Fruit fly (Drosophila melanogaster) whole organism, embryonic: ENCODE results near the gene CG44158.

Experiments
- ATbp ChIP-seq: fragments of 200-800 bp; sonication (Bioruptor generic); optimal IDR thresholded peaks from 2 replicates; lab custom pipeline; 2017; ENCODE audit warnings: missing biosample characterization, mild to moderate bottlenecking, missing genetic modification characterization, missing genetic modification reagents
- Atf6 ChIP-seq: fragments of 200-800 bp; sonication (Bioruptor generic); IDR thresholded peaks from 2 replicates; pipeline ENCODE4 v1.3.6; 2022; ENCODE audit warnings: missing biosample characterization, missing genetic modification characterization
- Bteb2 ChIP-seq: fragments of 200-800 bp; sonication (Bioruptor generic); optimal IDR thresholded peaks from 2 replicates; lab custom pipeline; 2016; ENCODE audit warnings: missing biosample characterization, missing genetic modification characterization
- CG10959 ChIP-seq: fragments of 200-800 bp; sonication (Bioruptor generic); IDR thresholded peaks from 2 replicates; pipeline ENCODE4 v1.3.6; 2022; ENCODE audit warnings: missing biosample characterization, missing genetic modification characterization
- CG12104 ChIP-seq: fragments of 200-800 bp; sonication (Bioruptor generic); optimal IDR thresholded peaks from 3 replicates; lab custom pipeline; 2016; ENCODE audit warnings: missing biosample characterization, missing genetic modification characterization
- CG14050 ChIP-seq: fragments of 200-800 bp; sonication (Bioruptor generic); IDR thresholded peaks from 3 replicates; pipeline ENCODE4 v1.3.6; 2022; ENCODE audit warnings: missing biosample characterization, missing genetic modification characterization
- CG17385 ChIP-seq: fragments of 200-800 bp; sonication (Bioruptor generic); optimal IDR thresholded peaks from 3 replicates; lab custom pipeline; 2018; ENCODE audit warnings: missing biosample characterization, mild to moderate bottlenecking, missing genetic modification characterization
- CG18619 ChIP-seq: fragments of 200-800 bp; sonication (Bioruptor generic); optimal IDR thresholded peaks from 3 replicates; lab custom pipeline; 2017; ENCODE audit warnings: missing biosample characterization, mild to moderate bottlenecking, missing genetic modification characterization
- CG32532 ChIP-seq: fragments of 200-800 bp; sonication (Bioruptor generic); IDR thresholded peaks from 2 replicates; pipeline ENCODE4 v1.3.6; 2022; ENCODE audit warnings: missing biosample characterization, missing genetic modification characterization
- CG34224 ChIP-seq: fragments of 200-800 bp; sonication (Bioruptor generic); IDR thresholded peaks from 3 replicates; pipeline ENCODE4 v1.3.6; 2022; ENCODE audit warnings: missing biosample characterization, missing genetic modification characterization; ENCODE audit not compliant: partially characterized antibody
- CG3847 ChIP-seq: fragments of 200-800 bp; sonication (Bioruptor generic); IDR thresholded peaks from 2 replicates; pipeline ENCODE4 v1.3.6; 2022; ENCODE audit warnings: missing biosample characterization, missing genetic modification characterization
- CG42726 ChIP-seq: fragments of 200-800 bp; sonication (Bioruptor generic); IDR thresholded peaks from 2 replicates; pipeline ENCODE4 v1.3.6; 2022; ENCODE audit warnings: missing biosample characterization, missing genetic modification characterization; ENCODE audit not compliant: partially characterized antibody
- CG4820 ChIP-seq: fragments of 200-800 bp; sonication (Bioruptor generic); optimal IDR thresholded peaks from 3 replicates; lab custom pipeline; 2016; ENCODE audit warnings: missing biosample characterization, missing genetic modification characterization
- CG6254 ChIP-seq: fragments of 200-800 bp; sonication (Bioruptor generic); optimal IDR thresholded peaks from 3 replicates; lab custom pipeline; 2017; ENCODE audit warnings: mild to moderate bottlenecking, missing biosample characterization, missing genetic modification reagents, missing genetic modification characterization
- CG7556 ChIP-seq: fragments of 200-800 bp; sonication (Bioruptor generic); optimal IDR thresholded peaks from 2 replicates; lab custom pipeline; 2017; ENCODE audit warnings: missing biosample characterization, mild to moderate bottlenecking, missing genetic modification characterization
- CG7839 ChIP-seq: fragments of 200-800 bp; sonication (Bioruptor generic); optimal IDR thresholded peaks from 3 replicates; lab custom pipeline; 2018; ENCODE audit warnings: missing biosample characterization, mild to moderate bottlenecking, missing genetic modification characterization, moderate library complexity
- D19B ChIP-seq: fragments of 200-800 bp; sonication (Bioruptor generic); optimal IDR thresholded peaks from 2 replicates; lab custom pipeline; 2017; ENCODE audit warnings: missing biosample characterization, mild to moderate bottlenecking, missing genetic modification characterization
- Drgx ChIP-seq: fragments of 200-800 bp; sonication (Bioruptor generic); IDR thresholded peaks from 2 replicates; pipeline ENCODE4 v1.3.6; 2022; ENCODE audit warnings: missing biosample characterization, missing genetic modification characterization
- GATAe ChIP-seq: fragments of 200-800 bp; sonication (Bioruptor generic); conservative IDR thresholded peaks from 2 replicates; pipeline ENCODE4 v1.3.6; 2022; ENCODE audit warnings: missing biosample characterization, missing genetic modification characterization
- H15 ChIP-seq: fragments of 200-800 bp; sonication (Bioruptor generic); IDR thresholded peaks from 3 replicates; pipeline ENCODE4 v1.3.6; 2022; ENCODE audit warnings: missing biosample characterization, missing genetic modification characterization
- Hr3 ChIP-seq: fragments of 200-800 bp; sonication (Bioruptor generic); optimal IDR thresholded peaks from 3 replicates; lab custom pipeline; 2016; ENCODE audit warnings: missing biosample characterization, missing genetic modification characterization
- Jarid2 ChIP-seq: fragments of 200-800 bp; sonication (Bioruptor generic); optimal IDR thresholded peaks from 3 replicates; lab custom pipeline; 2017; ENCODE audit warnings: mild to moderate bottlenecking, missing biosample characterization, missing genetic modification reagents, missing genetic modification characterization
- Lhr ChIP-seq: fragments of 200-800 bp; sonication (Bioruptor generic); optimal IDR thresholded peaks from 3 replicates; lab custom pipeline; 2017; ENCODE audit warnings: mild to moderate bottlenecking, missing biosample characterization, missing genetic modification reagents, missing genetic modification characterization
- NK7.1 ChIP-seq: fragments of 200-800 bp; sonication (Bioruptor generic); optimal IDR thresholded peaks from 3 replicates; lab custom pipeline; 2016; ENCODE audit warnings: missing biosample characterization, missing genetic modification characterization
- Oli ChIP-seq: fragments of 200-800 bp; sonication (Bioruptor generic); optimal IDR thresholded peaks from 2 replicates; lab custom pipeline; 2018; ENCODE audit warnings: missing biosample characterization, mild to moderate bottlenecking, missing genetic modification characterization, moderate library complexity
- Pdp1 ChIP-seq, 2 experiments: fragments of 200-800 bp; sonication (Bioruptor generic); optimal IDR thresholded peaks; 3 replicates each; lab custom pipeline; 2016; ENCODE audit warnings: missing biosample characterization in 2 of 2, missing genetic modification characterization in 2 of 2, mild to moderate bottlenecking in 1 of 2, moderate library complexity in 1 of 2
- Rx ChIP-seq: fragments of 200-800 bp; sonication (Bioruptor generic); IDR thresholded peaks from 2 replicates; pipeline ENCODE4 v1.3.6; 2022; ENCODE audit warnings: missing biosample characterization, missing genetic modification characterization
- Scr ChIP-seq: fragments of 200-800 bp; sonication (Bioruptor generic); IDR thresholded peaks from 2 replicates; pipeline ENCODE4 v1.3.6; 2022; ENCODE audit warnings: missing biosample characterization, missing genetic modification characterization; ENCODE audit not compliant: partially characterized antibody
- ac ChIP-seq: fragments of 200-800 bp; sonication (Bioruptor generic); optimal IDR thresholded peaks from 3 replicates; lab custom pipeline; 2017; ENCODE audit warnings: missing biosample characterization, mild to moderate bottlenecking, missing genetic modification characterization
- ato ChIP-seq: fragments of 200-800 bp; sonication (Bioruptor generic); IDR thresholded peaks from 2 replicates; pipeline ENCODE4 v1.3.6; 2022; ENCODE audit warnings: missing biosample characterization, missing genetic modification characterization; ENCODE audit not compliant: partially characterized antibody
- bab2 ChIP-seq: fragments of 200-800 bp; sonication (Bioruptor generic); optimal IDR thresholded peaks from 2 replicates; lab custom pipeline; 2016; ENCODE audit warnings: missing biosample characterization, missing genetic modification characterization
- bbx ChIP-seq: fragments of 200-800 bp; sonication (Bioruptor generic); IDR thresholded peaks from 2 replicates; pipeline ENCODE4 v1.3.6; 2022; ENCODE audit warnings: missing biosample characterization, missing genetic modification characterization; ENCODE audit not compliant: partially characterized antibody
- btn ChIP-seq: fragments of 200-800 bp; sonication (Bioruptor generic); optimal IDR thresholded peaks from 2 replicates; lab custom pipeline; 2016; ENCODE audit warnings: missing biosample characterization, missing genetic modification characterization
- chm ChIP-seq: fragments of 200-800 bp; sonication (Bioruptor generic); IDR thresholded peaks from 2 replicates; pipeline ENCODE4 v1.3.6; 2022; ENCODE audit warnings: missing biosample characterization, missing genetic modification characterization
- fd64A ChIP-seq: fragments of 200-800 bp; sonication (Bioruptor generic); optimal IDR thresholded peaks from 3 replicates; lab custom pipeline; 2018; ENCODE audit warnings: missing biosample characterization, mild to moderate bottlenecking, missing genetic modification characterization
- gem ChIP-seq: fragments of 200-800 bp; sonication (Bioruptor generic); optimal IDR thresholded peaks from 2 replicates; lab custom pipeline; 2019; ENCODE audit warnings: missing biosample characterization, mild to moderate bottlenecking, missing genetic modification characterization, moderate library complexity
- gsb ChIP-seq: fragments of 200-800 bp; sonication (Bioruptor generic); IDR thresholded peaks from 2 replicates; pipeline ENCODE4 v1.3.6; 2022; ENCODE audit warnings: missing biosample characterization, missing genetic modification characterization
- gt ChIP-seq: fragments of 200-800 bp; sonication (Bioruptor generic); IDR thresholded peaks from 2 replicates; pipeline ENCODE4 v1.3.6; 2022; ENCODE audit warnings: missing biosample characterization, missing genetic modification characterization
- jumu ChIP-seq: fragments of 200-800 bp; sonication (Bioruptor generic); optimal IDR thresholded peaks from 3 replicates; lab custom pipeline; 2016; ENCODE audit warnings: missing biosample characterization, missing genetic modification characterization
- klu ChIP-seq: fragments of 200-800 bp; sonication (Bioruptor generic); IDR thresholded peaks from 2 replicates; pipeline ENCODE4 v1.3.6; 2022; ENCODE audit warnings: missing biosample characterization, missing genetic modification characterization
- kni ChIP-seq: fragments of 200-800 bp; sonication (Bioruptor generic); optimal IDR thresholded peaks from 3 replicates; lab custom pipeline; 2017; ENCODE audit warnings: mild to moderate bottlenecking, missing biosample characterization, missing genetic modification reagents, missing genetic modification characterization
- nom ChIP-seq: fragments of 200-800 bp; sonication (Bioruptor generic); optimal IDR thresholded peaks from 2 replicates; lab custom pipeline; 2017; ENCODE audit warnings: missing biosample characterization, missing genetic modification characterization, mild to moderate bottlenecking, moderate library complexity, missing genetic modification reagents
- otp ChIP-seq: fragments of 200-800 bp; sonication (Bioruptor generic); IDR thresholded peaks from 3 replicates; pipeline ENCODE4, ENCODE4 v1.3.6; 2022; ENCODE audit warnings: missing biosample characterization, missing genetic modification characterization
- pum ChIP-seq: fragments of 200-800 bp; sonication (Bioruptor generic); optimal IDR thresholded peaks from 2 replicates; lab custom pipeline; 2016; ENCODE audit warnings: missing biosample characterization, missing genetic modification characterization
- repo ChIP-seq: fragments of 200-800 bp; sonication (Bioruptor generic); optimal IDR thresholded peaks from 2 replicates; lab custom pipeline; 2016; ENCODE audit warnings: missing biosample characterization, missing genetic modification characterization
- salm ChIP-seq: fragments of 200-800 bp; sonication (Bioruptor generic); optimal IDR thresholded peaks from 2 replicates; lab custom pipeline; 2018; ENCODE audit warnings: missing biosample characterization, mild to moderate bottlenecking, missing genetic modification characterization
- slbo ChIP-seq: fragments of 200-800 bp; sonication (Bioruptor generic); IDR thresholded peaks from 2 replicates; pipeline ENCODE4 v1.3.6; 2022; ENCODE audit warnings: missing biosample characterization, missing genetic modification characterization
- slou ChIP-seq: fragments of 200-800 bp; sonication (Bioruptor generic); optimal IDR thresholded peaks from 3 replicates; lab custom pipeline; 2016; ENCODE audit warnings: missing biosample characterization, missing genetic modification characterization
- tll ChIP-seq, 2 experiments: fragments of 200-800 bp in 1 of 2; fragments of >200 bp in 1 of 2; sonication (Bioruptor generic) in 1 of 2; optimal IDR thresholded peaks; 2 replicates each; lab custom pipeline; 2017 to 2019; ENCODE audit warnings: missing biosample characterization in 2 of 2, missing genetic modification characterization in 2 of 2, mild to moderate bottlenecking in 1 of 2, moderate library complexity in 1 of 2
- vfl ChIP-seq: fragments of 200-800 bp; sonication (Bioruptor generic); optimal IDR thresholded peaks from 2 replicates; lab custom pipeline; 2016; ENCODE audit warnings: missing biosample characterization, missing genetic modification characterization
- vvl ChIP-seq: fragments of 200-800 bp; sonication (Bioruptor generic); IDR thresholded peaks from 2 replicates; pipeline ENCODE4 v1.3.6; 2022; ENCODE audit warnings: missing biosample characterization, missing genetic modification characterization

Gene CG44158

dm6 chr3R:18235879-18236278, 27.3 kb downstream of the CG44158 start, which contains the start of gene repo:
TSS of gene repo (plus strand) at chr3R:18236192.
- TF ChIP-seq Rx (GFP tag; lab: Robert Waterston, UW) (no peak), ac (GFP tag; lab: Kevin White, UChicago) (no peak), vfl (no peak), H15 (GFP tag; lab: Robert Waterston, UW) (no peak), CG10959 (no peak), Jarid2 (GFP tag; lab: Kevin White, UChicago) (peak; percentile 47), jumu (GFP tag; lab: Kevin White, UChicago) (no peak), btn (GFP tag; lab: Kevin White, UChicago) (no peak), D19B (GFP tag; lab: Kevin White, UChicago) (no peak), Pdp1 (GFP tag; optimal IDR thresholded peaks at IDR 0.05; lab: Kevin White, UChicago) (no peak), Scr (GFP tag; lab: Robert Waterston, UW) (0 out of 2 replicates have a peak, but pooled peaks have one; percentile 23), bab2 (no peak), CG32532 (GFP tag; lab: Robert Waterston, UW) (peak; percentile 31; the same call in 1 of the 2 replicates), gt (no peak), GATAe (GFP tag; lab: Robert Waterston, UW) (no peak), repo (GFP tag; lab: Kevin White, UChicago) (peak; percentile 19), Bteb2 (no peak), gem (tag; lab: Kevin White, UChicago) (no peak), Drgx (GFP tag; lab: Robert Waterston, UW) (no peak), tll (GFP tag; optimal IDR thresholded peaks at IDR 0.05; lab: Kevin White, UChicago) (peak in 1 of 2 experiments; percentile 51), fd64A (GFP tag; lab: Kevin White, UChicago) (no peak), klu (GFP tag; lab: Robert Waterston, UW) (no peak), NK7.1 (GFP tag; lab: Kevin White, UChicago) (no peak), CG12104 (no peak), chm (peak; percentile 25; the same call in 1 of the 2 replicates), CG4820 (GFP tag; lab: Kevin White, UChicago) (no peak), Oli (no peak), nom (no peak), ato (no peak), ATbp (no peak), CG6254 (GFP tag; lab: Kevin White, UChicago) (no peak), Hr3 (GFP tag; lab: Kevin White, UChicago) (no peak), vvl (no peak), CG7839 (no peak), CG3847 (no peak), CG34224 (GFP tag; lab: Robert Waterston, UW) (no peak), salm (tag; lab: Kevin White, UChicago) (no peak), otp (GFP tag; lab: Robert Waterston, UW) (0 out of 3 replicates have a peak, but pooled peaks have one; percentile 25), CG14050 (GFP tag; lab: Robert Waterston, UW) (no peak), bbx (GFP tag; lab: Robert Waterston, UW) (peak; percentile 27; the same call in 1 of the 2 replicates), CG18619 (GFP tag; lab: Kevin White, UChicago) (no peak), CG17385 (GFP tag; lab: Kevin White, UChicago) (no peak), slbo (no peak), pum (GFP tag; lab: Kevin White, UChicago) (no peak), kni (no peak), gsb (GFP tag; lab: Robert Waterston, UW) (no peak), CG7556 (GFP tag; lab: Kevin White, UChicago) (no peak), slou (GFP tag; lab: Kevin White, UChicago) (no peak), Atf6 (GFP tag; lab: Robert Waterston, UW) (no peak), Lhr (GFP tag; lab: Kevin White, UChicago) (no peak), CG42726 (GFP tag; lab: Robert Waterston, UW) (no peak)
